Worm (Caenorhabditis elegans): ENCODE measurements around the gene svh-1.

Gene svh-1

ce11 chrIV:8262671-8263070 is 56.3 kb downstream of the svh-1 start:
- TF ChIP-seq irx-1 (tag; optimal IDR thresholded peaks at IDR 0.05), result no peak
- TF ChIP-seq tlp-1 (tag; optimal IDR thresholded peaks at IDR 0.05), result no peak
- TF ChIP-seq lsy-2 (tag; optimal IDR thresholded peaks at IDR 0.05), result no peak
- no peak for TF ChIP-seq nhr-85 (tag)
- no peak for TF ChIP-seq ama-1 (optimal IDR thresholded peaks at IDR 0.05)
- no peak for TF ChIP-seq lin-39 (tag; optimal IDR thresholded peaks at IDR 0.05)
- TF ChIP-seq C16A3.4 (tag; optimal IDR thresholded peaks at IDR 0.05), result no peak
- no peak for TF ChIP-seq blmp-1 (tag; optimal IDR thresholded peaks at IDR 0.05)
- TF ChIP-seq nhr-28 (tag; optimal IDR thresholded peaks at IDR 0.05), result no peak
- TF ChIP-seq fkh-4 (tag; optimal IDR thresholded peaks at IDR 0.05; ENCODE audit: borderline replicate concordance), result no peak
- no peak for TF ChIP-seq ceh-8 (GFP tag; optimal IDR thresholded peaks at IDR 0.05)
- TF ChIP-seq ces-1 (GFP tag; optimal IDR thresholded peaks at IDR 0.05), result no peak
- no peak for TF ChIP-seq nhr-76 (tag; optimal IDR thresholded peaks at IDR 0.05)
- no peak for TF ChIP-seq nhr-47 (tag; optimal IDR thresholded peaks at IDR 0.05)
- TF ChIP-seq xbp-1 (tag; optimal IDR thresholded peaks at IDR 0.05), result no peak
- TF ChIP-seq unc-98 (GFP tag; IDR thresholded peaks at IDR 0.05), result no peak
- no peak for TF ChIP-seq ceh-82 (tag; optimal IDR thresholded peaks at IDR 0.05)
- TF ChIP-seq nhr-19 (GFP tag; conservative IDR thresholded peaks at IDR 0.05), result no peak
- no peak for TF ChIP-seq lin-14 (GFP tag; optimal IDR thresholded peaks at IDR 0.05)
- TF ChIP-seq unc-86 (tag; optimal IDR thresholded peaks at IDR 0.05), result no peak
